Worm (Caenorhabditis elegans) whole organism, early embryonic: ENCODE data around the gene scl-8.

Experiments used
- ceh-36 ChIP-seq: sonication (generic microtip); optimal IDR thresholded peaks from 2 replicates; lab custom pipeline; 2016; ENCODE audit warnings: missing genetic modification characterization, inconsistent platforms, missing compliant biosample characterization
- tbx-11 ChIP-seq: fragments of 200-800 bp; sonication (Bioruptor generic); IDR thresholded peaks from 2 replicates; pipeline ENCODE4 v1.3.6; 2022; ENCODE audit warnings: missing genetic modification characterization, missing compliant biosample characterization

DNA sequence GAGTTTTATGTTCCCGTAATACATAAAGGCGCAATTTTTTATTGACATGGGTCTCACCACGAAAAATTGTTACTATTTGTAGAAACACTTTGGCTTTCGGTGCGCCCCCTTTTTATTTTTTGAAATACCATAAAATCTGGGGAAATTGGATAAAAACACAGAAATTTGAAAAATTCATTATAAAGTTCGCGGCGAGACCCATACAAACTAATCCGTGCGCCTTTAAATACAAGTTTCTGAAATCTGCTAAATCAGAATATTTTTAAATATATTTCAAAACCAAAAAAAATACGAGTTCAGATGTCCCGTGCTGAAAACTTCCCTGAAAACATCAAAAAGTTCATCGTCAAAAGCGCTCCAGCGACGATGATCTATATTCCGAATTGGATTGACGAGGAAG is 35.8 kb downstream of the scl-8 start, which contains the start of gene B0564.2:
- TF ChIP-seq tbx-11 (GFP tag; lab: Robert Waterston, UW): no peak
- no peak for TF ChIP-seq ceh-36
